Fruit fly (Drosophila melanogaster) whole organism, embryonic: ENCODE results near the gene CG14882.

Experiments used
- Aef1 ChIP-seq: fragments of 200-800 bp; sonication (Bioruptor generic); IDR thresholded peaks from 3 replicates; pipeline ENCODE4 v1.3.6; 2022; ENCODE audit warnings: missing biosample characterization, missing genetic modification characterization
- B-H2 ChIP-seq: fragments of 200-800 bp; sonication (Bioruptor generic); optimal IDR thresholded peaks from 2 replicates; lab custom pipeline; 2018; ENCODE audit warnings: missing biosample characterization, mild to moderate bottlenecking, missing genetic modification characterization
- Bgb ChIP-seq: fragments of 200-800 bp; sonication (Bioruptor generic); IDR thresholded peaks from 2 replicates; pipeline ENCODE4 v1.3.6; 2022; ENCODE audit warnings: missing biosample characterization, missing genetic modification characterization; ENCODE audit not compliant: partially characterized antibody
- CG10209 ChIP-seq: fragments of 200-800 bp; sonication (Bioruptor generic); optimal IDR thresholded peaks from 3 replicates; lab custom pipeline; 2017; ENCODE audit warnings: missing biosample characterization, mild to moderate bottlenecking, missing genetic modification characterization, missing genetic modification reagents
- CG11695 ChIP-seq: fragments of 200-800 bp; sonication (Bioruptor generic); IDR thresholded peaks from 3 replicates; pipeline ENCODE4 v1.3.6; 2022; ENCODE audit warnings: missing biosample characterization, missing genetic modification characterization
- CG11696 ChIP-seq: fragments of 200-800 bp; sonication (Bioruptor generic); IDR thresholded peaks from 2 replicates; pipeline ENCODE4 v1.3.6; 2022; ENCODE audit warnings: missing biosample characterization, missing genetic modification characterization
- CG12104 ChIP-seq: fragments of 200-800 bp; sonication (Bioruptor generic); optimal IDR thresholded peaks from 3 replicates; lab custom pipeline; 2016; ENCODE audit warnings: missing biosample characterization, missing genetic modification characterization
- CG12219 ChIP-seq: fragments of 200-800 bp; sonication (Bioruptor generic); optimal IDR thresholded peaks from 3 replicates; lab custom pipeline; 2018; ENCODE audit warnings: missing biosample characterization, mild to moderate bottlenecking, missing genetic modification characterization
- CG12391 ChIP-seq: fragments of 200-800 bp; sonication (Bioruptor generic); optimal IDR thresholded peaks from 3 replicates; lab custom pipeline; 2018; ENCODE audit warnings: missing biosample characterization, mild to moderate bottlenecking, missing genetic modification characterization, moderate library complexity
- CG17802 ChIP-seq: fragments of 200-800 bp; sonication (Bioruptor generic); optimal IDR thresholded peaks from 2 replicates; lab custom pipeline; 2018; ENCODE audit warnings: missing biosample characterization, mild to moderate bottlenecking, missing genetic modification characterization, moderate library complexity
- CG1792 ChIP-seq: fragments of 200-800 bp; sonication (Bioruptor generic); optimal IDR thresholded peaks from 2 replicates; lab custom pipeline; 2016; ENCODE audit warnings: missing biosample characterization, missing genetic modification characterization
- CG2116 ChIP-seq: fragments of 200-800 bp; sonication (Bioruptor generic); optimal IDR thresholded peaks from 3 replicates; lab custom pipeline; 2018; ENCODE audit warnings: missing biosample characterization, mild to moderate bottlenecking, missing genetic modification characterization
- CG2202 ChIP-seq: fragments of 200-800 bp; sonication (Bioruptor generic); optimal IDR thresholded peaks from 2 replicates; lab custom pipeline; 2018; ENCODE audit warnings: missing biosample characterization, mild to moderate bottlenecking, missing genetic modification characterization
- CG3407 ChIP-seq: fragments of 200-800 bp; sonication (Bioruptor generic); optimal IDR thresholded peaks from 2 replicates; lab custom pipeline; 2018; ENCODE audit warnings: missing biosample characterization, mild to moderate bottlenecking, missing genetic modification characterization
- CG6683 ChIP-seq: fragments of 200-800 bp; sonication (Bioruptor generic); optimal IDR thresholded peaks from 2 replicates; lab custom pipeline; 2017; ENCODE audit warnings: missing biosample characterization, mild to moderate bottlenecking, missing genetic modification characterization, missing genetic modification reagents
- CG9932 ChIP-seq: fragments of 200-800 bp; sonication (Bioruptor generic); IDR thresholded peaks from 2 replicates; pipeline ENCODE4 v1.3.6; 2022; ENCODE audit warnings: missing biosample characterization, missing genetic modification characterization
- Dbx ChIP-seq: fragments of 200-800 bp; sonication (Bioruptor generic); IDR thresholded peaks from 3 replicates; pipeline ENCODE4 v1.3.6; 2022; ENCODE audit warnings: missing biosample characterization, missing genetic modification characterization
- Dip2 ChIP-seq: fragments of 200-800 bp; sonication (Bioruptor generic); IDR thresholded peaks from 2 replicates; pipeline ENCODE4 v1.3.6; 2022; ENCODE audit warnings: missing biosample characterization, missing genetic modification characterization
- Dip3 ChIP-seq: fragments of 200-800 bp; sonication (Bioruptor generic); optimal IDR thresholded peaks from 3 replicates; lab custom pipeline; 2016; ENCODE audit warnings: missing biosample characterization, missing genetic modification characterization
- Dp ChIP-seq: fragments of 200-800 bp; sonication (Bioruptor generic); optimal IDR thresholded peaks from 2 replicates; lab custom pipeline; 2018; ENCODE audit warnings: missing biosample characterization, mild to moderate bottlenecking, missing genetic modification characterization, moderate library complexity
- E2f2 ChIP-seq: fragments of 200-800 bp; sonication (Bioruptor generic); IDR thresholded peaks from 2 replicates; pipeline ENCODE4 v1.3.6; 2022; ENCODE audit warnings: missing biosample characterization, missing genetic modification characterization
- Ets65A ChIP-seq: fragments of 200-800 bp; sonication (Bioruptor generic); peaks from one replicate; lab custom pipeline; 2016; ENCODE audit warnings: missing biosample characterization, missing genetic modification characterization
- Fer1 ChIP-seq: fragments of 200-800 bp; sonication (Bioruptor generic); optimal IDR thresholded peaks from 2 replicates; lab custom pipeline; 2017; ENCODE audit warnings: missing biosample characterization, mild to moderate bottlenecking, missing genetic modification characterization
- HHEX ChIP-seq: fragments of 200-800 bp; sonication (Bioruptor generic); optimal IDR thresholded peaks from 3 replicates; lab custom pipeline; 2017; ENCODE audit warnings: missing biosample characterization, mild to moderate bottlenecking, missing genetic modification characterization, missing genetic modification reagents
- HLH3B ChIP-seq: fragments of 200-800 bp; sonication (Bioruptor generic); IDR thresholded peaks from 2 replicates; pipeline ENCODE4 v1.3.6; 2022; ENCODE audit warnings: missing biosample characterization, missing genetic modification characterization
- HLH54F ChIP-seq: fragments of 200-800 bp; sonication (Bioruptor generic); optimal IDR thresholded peaks from 3 replicates; lab custom pipeline; 2016; ENCODE audit warnings: missing biosample characterization, missing genetic modification characterization
- Lpt ChIP-seq: fragments of >200 bp; optimal IDR thresholded peaks from 2 replicates; lab custom pipeline; 2018; ENCODE audit warnings: missing biosample characterization, missing genetic modification characterization
- Neu2 ChIP-seq: fragments of 200-800 bp; sonication (Bioruptor generic); optimal IDR thresholded peaks from 3 replicates; lab custom pipeline; 2016; ENCODE audit warnings: missing biosample characterization, missing genetic modification characterization, borderline replicate concordance
- Nf-YC ChIP-seq: fragments of 200-800 bp; optimal IDR thresholded peaks from 3 replicates; lab custom pipeline; 2019; ENCODE audit warnings: missing biosample characterization, mild to moderate bottlenecking, missing genetic modification characterization, moderate library complexity
- Oli ChIP-seq: fragments of 200-800 bp; sonication (Bioruptor generic); optimal IDR thresholded peaks from 2 replicates; lab custom pipeline; 2018; ENCODE audit warnings: missing biosample characterization, mild to moderate bottlenecking, missing genetic modification characterization, moderate library complexity
- Ravus ChIP-seq: fragments of 200-800 bp; sonication (Bioruptor generic); IDR thresholded peaks from 2 replicates; pipeline ENCODE4 v1.3.6; 2022; ENCODE audit warnings: missing biosample characterization, missing genetic modification characterization
- Side ChIP-seq: fragments of 200-800 bp; sonication (Bioruptor generic); optimal IDR thresholded peaks from 2 replicates; lab custom pipeline; 2016; ENCODE audit warnings: missing biosample characterization, missing genetic modification characterization
- Spps ChIP-seq: fragments of 200-800 bp; sonication (Bioruptor generic); optimal IDR thresholded peaks from 2 replicates; lab custom pipeline; 2018; ENCODE audit warnings: missing biosample characterization, mild to moderate bottlenecking, missing genetic modification characterization
- Sry-δ ChIP-seq: fragments of 200-800 bp; sonication (Bioruptor generic); optimal IDR thresholded peaks from 2 replicates; lab custom pipeline; 2016; ENCODE audit warnings: missing biosample characterization, missing genetic modification characterization
- amos ChIP-seq: fragments of 200-800 bp; sonication (Bioruptor generic); IDR thresholded peaks from 2 replicates; pipeline ENCODE4 v1.3.6; 2022; ENCODE audit warnings: missing biosample characterization, missing genetic modification characterization; ENCODE audit not compliant: partially characterized antibody
- da ChIP-seq: fragments of 200-800 bp; sonication (Bioruptor generic); optimal IDR thresholded peaks from 2 replicates; lab custom pipeline; 2016; ENCODE audit warnings: missing biosample characterization, missing genetic modification characterization
- exex ChIP-seq: fragments of 200-800 bp; sonication (Bioruptor generic); optimal IDR thresholded peaks from 4 replicates; lab custom pipeline; 2018; ENCODE audit warnings: missing biosample characterization, mild to moderate bottlenecking, missing genetic modification characterization, moderate library complexity
- gsb-n ChIP-seq: fragments of 200-800 bp; sonication (Bioruptor generic); optimal IDR thresholded peaks from 3 replicates; lab custom pipeline; 2018; ENCODE audit warnings: missing biosample characterization, mild to moderate bottlenecking, missing genetic modification characterization
- jing ChIP-seq: fragments of 200-800 bp; sonication (Bioruptor generic); optimal IDR thresholded peaks from 2 replicates; lab custom pipeline; 2018; ENCODE audit warnings: missing biosample characterization, mild to moderate bottlenecking, missing genetic modification characterization
- ken ChIP-seq: fragments of 200-800 bp; sonication (Bioruptor generic); IDR thresholded peaks from 3 replicates; pipeline ENCODE4 v1.3.6; 2022; ENCODE audit warnings: missing biosample characterization, missing genetic modification characterization
- nerfin-1 ChIP-seq: fragments of 200-800 bp; sonication (Bioruptor generic); optimal IDR thresholded peaks from 3 replicates; lab custom pipeline; 2019; ENCODE audit warnings: missing biosample characterization, mild to moderate bottlenecking, missing genetic modification characterization, moderate library complexity
- onecut ChIP-seq: fragments of 200-800 bp; sonication (Bioruptor generic); IDR thresholded peaks from 2 replicates; pipeline ENCODE4 v1.3.6; 2022; ENCODE audit warnings: missing biosample characterization, missing genetic modification characterization
- pho ChIP-seq: fragments of 200-800 bp; sonication (Bioruptor generic); optimal IDR thresholded peaks from 2 replicates; lab custom pipeline; 2016; ENCODE audit warnings: missing biosample characterization, missing genetic modification characterization
- salm ChIP-seq: fragments of 200-800 bp; sonication (Bioruptor generic); optimal IDR thresholded peaks from 2 replicates; lab custom pipeline; 2018; ENCODE audit warnings: missing biosample characterization, mild to moderate bottlenecking, missing genetic modification characterization
- sim ChIP-seq: fragments of 200-800 bp; sonication (Bioruptor generic); IDR thresholded peaks from 2 replicates; pipeline ENCODE4 v1.3.6; 2022; ENCODE audit warnings: missing biosample characterization, missing genetic modification characterization
- sima ChIP-seq: fragments of 200-800 bp; sonication (Bioruptor generic); optimal IDR thresholded peaks from 2 replicates; lab custom pipeline; 2016; ENCODE audit warnings: missing biosample characterization, missing genetic modification characterization
- sob ChIP-seq: fragments of 200-800 bp; sonication (Bioruptor generic); IDR thresholded peaks from 2 replicates; pipeline ENCODE4 v1.3.6; 2022; ENCODE audit warnings: missing biosample characterization, missing genetic modification characterization
- ttk ChIP-seq: fragments of 200-800 bp; sonication (Bioruptor generic); IDR thresholded peaks from 2 replicates; pipeline ENCODE4 v2.1.2; 2022; ENCODE audit warnings: missing biosample characterization, missing genetic modification characterization
- usp ChIP-seq: fragments of >200 bp; optimal IDR thresholded peaks from 2 replicates; lab custom pipeline; 2017; ENCODE audit warnings: missing biosample characterization, missing genetic modification characterization
- z ChIP-seq: fragments of 200-800 bp; sonication (Bioruptor generic); IDR thresholded peaks from 3 replicates; pipeline ENCODE4 v1.3.6; 2022; ENCODE audit warnings: missing biosample characterization, missing genetic modification characterization

Gene CG14882

dm6 chr3R:16469501-16470263 lies 26.7 kb downstream of the CG14882 start, which contains the start of the genes CG42232 and CSN5 (continued):
- TF ChIP-seq Dp (GFP tag; lab: Kevin White, UChicago): peak; percentile 46
- TF ChIP-seq ken: no peak
- TF ChIP-seq Oli (tag; lab: Kevin White, UChicago): no peak
- TF ChIP-seq CG3407 (GFP tag; lab: Kevin White, UChicago): no peak
- TF ChIP-seq gsb-n: no peak
- no peak for TF ChIP-seq CG10209 (GFP tag; lab: Kevin White, UChicago)
- peak; percentile 91 for TF ChIP-seq Ets65A (GFP tag; lab: Kevin White, UChicago)
- no peak for TF ChIP-seq Ravus (GFP tag; lab: Robert Waterston, UW)
- TF ChIP-seq CG17802: peak; percentile 6
- TF ChIP-seq z (GFP tag; lab: Robert Waterston, UW): no peak
- TF ChIP-seq Sry-δ (GFP tag; lab: Kevin White, UChicago): peak; percentile 66
- no peak for TF ChIP-seq CG6683
- no peak for TF ChIP-seq Spps (tag; lab: Kevin White, UChicago)
- TF ChIP-seq usp (GFP tag; lab: Kevin White, UChicago): no peak
- TF ChIP-seq pho (GFP tag; lab: Kevin White, UChicago): peak; percentile 55
- TF ChIP-seq Bgb: peak; percentile 25; the same call in 1 of the 2 replicates
- no peak for TF ChIP-seq Neu2 (GFP tag; lab: Kevin White, UChicago)
- no peak for TF ChIP-seq salm (tag; lab: Kevin White, UChicago)
- peak; percentile 67 for TF ChIP-seq CG2116 (GFP tag; lab: Kevin White, UChicago)
- peak; percentile 47; the same call in 1 of the 3 replicates for TF ChIP-seq Dbx (GFP tag; lab: Robert Waterston, UW)
- no peak for TF ChIP-seq CG12219 (GFP tag; lab: Kevin White, UChicago)
- peak; percentile 11; the same call in 1 of the 3 replicates for TF ChIP-seq Aef1 (GFP tag; lab: Robert Waterston, UW)
- no peak for TF ChIP-seq exex (tag; lab: Kevin White, UChicago)
- TF ChIP-seq CG9932 (GFP tag; lab: Robert Waterston, UW): peak; percentile 68
- no peak for TF ChIP-seq B-H2 (GFP tag; lab: Kevin White, UChicago)
- TF ChIP-seq jing (GFP tag; lab: Kevin White, UChicago): no peak
- TF ChIP-seq Nf-YC (tag; lab: Kevin White, UChicago): no peak
- no peak for TF ChIP-seq sima
- TF ChIP-seq HLH3B (GFP tag; lab: Robert Waterston, UW): no peak
- TF ChIP-seq CG11696 (GFP tag; lab: Robert Waterston, UW): no peak
- peak; percentile 51; the same call in 1 of the 2 replicates for TF ChIP-seq amos (GFP tag; lab: Robert Waterston, UW)
- TF ChIP-seq CG2202 (tag; lab: Kevin White, UChicago): no peak
- no peak for TF ChIP-seq onecut (GFP tag; lab: Robert Waterston, UW)
- TF ChIP-seq sob (GFP tag; lab: Robert Waterston, UW): 0 out of 2 replicates have a peak, but pooled peaks have one; percentile 18
- peak; percentile 42 for TF ChIP-seq Side (GFP tag; lab: Kevin White, UChicago)
- peak; percentile 63 for TF ChIP-seq CG12104 (GFP tag; lab: Kevin White, UChicago)
- TF ChIP-seq nerfin-1 (tag; lab: Kevin White, UChicago): peak; percentile 99
- peak; percentile 33 for TF ChIP-seq HHEX (GFP tag; lab: Kevin White, UChicago)
- TF ChIP-seq sim (GFP tag; lab: Robert Waterston, UW): no peak
- TF ChIP-seq Fer1 (GFP tag; lab: Kevin White, UChicago): no peak
- peak; percentile 82 for TF ChIP-seq CG12391 (tag; lab: Kevin White, UChicago)
- TF ChIP-seq CG11695 (GFP tag; lab: Robert Waterston, UW): no peak
- no peak for TF ChIP-seq Dip3
- TF ChIP-seq HLH54F (GFP tag; lab: Kevin White, UChicago): peak; percentile 54
- no peak for TF ChIP-seq Dip2 (GFP tag; lab: Robert Waterston, UW)
- no peak for TF ChIP-seq Lpt
- peak; percentile 45; the same call in 1 of the 2 replicates for TF ChIP-seq ttk (GFP tag; lab: Robert Waterston, UW)
- no peak for TF ChIP-seq da (GFP tag; lab: Kevin White, UChicago)
- TF ChIP-seq CG1792 (GFP tag; lab: Kevin White, UChicago): no peak
- peak; percentile 62 for TF ChIP-seq E2f2 (GFP tag; lab: Robert Waterston, UW)
